Fruit fly (Drosophila melanogaster) whole organism, embryonic: Measurements from ENCODE around the gene peng.

ENCODE experiments used
- Ada2b ChIP-seq: fragments of 200-800 bp; sonication (Bioruptor generic); IDR thresholded peaks from 2 replicates; pipeline ENCODE4 v1.3.6; 2022; ENCODE audit warnings: missing biosample characterization, missing genetic modification characterization
- CG10366 ChIP-seq: fragments of 200-800 bp; sonication (Bioruptor generic); IDR thresholded peaks from 2 replicates; pipeline ENCODE4 v1.3.6; 2022; ENCODE audit warnings: missing biosample characterization, missing genetic modification characterization
- CG12155 ChIP-seq: fragments of 200-800 bp; sonication (Bioruptor generic); optimal IDR thresholded peaks from 3 replicates; lab custom pipeline; 2016; ENCODE audit warnings: missing biosample characterization, missing genetic modification characterization
- CG12769 ChIP-seq: fragments of 200-800 bp; sonication (Bioruptor generic); optimal IDR thresholded peaks from 2 replicates; lab custom pipeline; 2019; ENCODE audit warnings: missing biosample characterization, mild to moderate bottlenecking, missing genetic modification characterization, moderate library complexity
- CG14667 ChIP-seq: fragments of 200-800 bp; sonication (Bioruptor generic); IDR thresholded peaks from 2 replicates; pipeline ENCODE4 v1.3.6; 2022; ENCODE audit warnings: missing biosample characterization, missing genetic modification characterization
- CG14710 ChIP-seq: fragments of 200-800 bp; sonication (Bioruptor generic); optimal IDR thresholded peaks from 3 replicates; lab custom pipeline; 2019; ENCODE audit warnings: missing biosample characterization, mild to moderate bottlenecking, missing genetic modification characterization, moderate library complexity
- CG1603 ChIP-seq: fragments of 200-800 bp; sonication (Bioruptor generic); optimal IDR thresholded peaks from 2 replicates; lab custom pipeline; 2019; ENCODE audit warnings: missing biosample characterization, mild to moderate bottlenecking, missing genetic modification characterization, moderate library complexity
- CG16779 ChIP-seq: fragments of 200-800 bp; sonication (Bioruptor generic); IDR thresholded peaks from 2 replicates; pipeline ENCODE4 v1.3.6; 2022; ENCODE audit warnings: missing biosample characterization, missing genetic modification characterization
- CG18262 ChIP-seq: fragments of 200-800 bp; optimal IDR thresholded peaks from 3 replicates; lab custom pipeline; 2019; ENCODE audit warnings: missing biosample characterization, mild to moderate bottlenecking, missing genetic modification characterization, moderate library complexity
- CG2875 ChIP-seq: fragments of 200-800 bp; sonication (Bioruptor generic); optimal IDR thresholded peaks from 2 replicates; lab custom pipeline; 2017; ENCODE audit warnings: missing biosample characterization, mild to moderate bottlenecking, missing genetic modification characterization, missing genetic modification reagents
- CG34422 ChIP-seq: fragments of 200-800 bp; sonication (Bioruptor generic); IDR thresholded peaks from 3 replicates; pipeline ENCODE4 v1.3.6; 2022; ENCODE audit warnings: missing biosample characterization, missing genetic modification characterization
- CG42726 ChIP-seq: fragments of 200-800 bp; sonication (Bioruptor generic); IDR thresholded peaks from 2 replicates; pipeline ENCODE4 v1.3.6; 2022; ENCODE audit warnings: missing biosample characterization, missing genetic modification characterization; ENCODE audit not compliant: partially characterized antibody
- CG6254 ChIP-seq: fragments of 200-800 bp; sonication (Bioruptor generic); optimal IDR thresholded peaks from 3 replicates; lab custom pipeline; 2017; ENCODE audit warnings: mild to moderate bottlenecking, missing biosample characterization, missing genetic modification reagents, missing genetic modification characterization
- CG7928 ChIP-seq: fragments of 200-800 bp; sonication (Bioruptor generic); optimal IDR thresholded peaks from 2 replicates; lab custom pipeline; 2017; ENCODE audit warnings: missing biosample characterization, mild to moderate bottlenecking, missing genetic modification characterization
- CG8359 ChIP-seq: fragments of 200-800 bp; sonication (Bioruptor generic); optimal IDR thresholded peaks from 2 replicates; lab custom pipeline; 2017; ENCODE audit warnings: missing biosample characterization, mild to moderate bottlenecking, missing genetic modification characterization, borderline replicate concordance
- CG8944 ChIP-seq: fragments of 200-800 bp; sonication (Bioruptor generic); optimal IDR thresholded peaks from 3 replicates; lab custom pipeline; 2016; ENCODE audit warnings: missing biosample characterization, missing genetic modification characterization
- CG9215 ChIP-seq: fragments of 200-800 bp; sonication (Bioruptor generic); IDR thresholded peaks from 2 replicates; pipeline ENCODE4 v1.3.6; 2022; ENCODE audit warnings: missing biosample characterization, missing genetic modification characterization
- CG9609 ChIP-seq: fragments of 200-800 bp; sonication (Bioruptor generic); optimal IDR thresholded peaks from 3 replicates; lab custom pipeline; 2016; ENCODE audit warnings: missing biosample characterization, missing genetic modification characterization
- CG9932 ChIP-seq: fragments of 200-800 bp; sonication (Bioruptor generic); IDR thresholded peaks from 2 replicates; pipeline ENCODE4 v1.3.6; 2022; ENCODE audit warnings: missing biosample characterization, missing genetic modification characterization
- D ChIP-seq, 2 experiments: fragments of 200-800 bp in 1 of 2; fragments of >200 bp in 1 of 2; sonication (Bioruptor generic) in 1 of 2; optimal IDR thresholded peaks; 2 replicates in 1 of 2; 3 replicates in 1 of 2; lab custom pipeline; 2017; ENCODE audit warnings: mild to moderate bottlenecking in 1 of 2, missing biosample characterization in 1 of 2, missing genetic modification characterization in 1 of 2, missing genetic modification reagents in 1 of 2
- Dip2 ChIP-seq: fragments of 200-800 bp; sonication (Bioruptor generic); IDR thresholded peaks from 2 replicates; pipeline ENCODE4 v1.3.6; 2022; ENCODE audit warnings: missing biosample characterization, missing genetic modification characterization
- Gsc ChIP-seq: fragments of 200-800 bp; sonication (Bioruptor generic); IDR thresholded peaks from 2 replicates; pipeline ENCODE4 v1.3.6; 2022; ENCODE audit warnings: missing biosample characterization, missing genetic modification characterization
- Hand ChIP-seq: fragments of 200-800 bp; sonication (Bioruptor generic); optimal IDR thresholded peaks from 2 replicates; lab custom pipeline; 2017; ENCODE audit warnings: mild to moderate bottlenecking, missing biosample characterization, missing genetic modification reagents, missing genetic modification characterization
- Hmx ChIP-seq: fragments of 200-800 bp; sonication (Bioruptor generic); optimal IDR thresholded peaks from 2 replicates; lab custom pipeline; 2016; ENCODE audit warnings: missing biosample characterization, missing genetic modification characterization
- Jarid2 ChIP-seq: fragments of 200-800 bp; sonication (Bioruptor generic); optimal IDR thresholded peaks from 3 replicates; lab custom pipeline; 2017; ENCODE audit warnings: mild to moderate bottlenecking, missing biosample characterization, missing genetic modification reagents, missing genetic modification characterization
- MESR4 ChIP-seq: fragments of 200-800 bp; sonication (Bioruptor generic); optimal IDR thresholded peaks from 2 replicates; lab custom pipeline; 2018; ENCODE audit warnings: missing biosample characterization, mild to moderate bottlenecking, missing genetic modification characterization, moderate library complexity
- Meics ChIP-seq: fragments of 200-800 bp; sonication (Bioruptor generic); optimal IDR thresholded peaks from 2 replicates; lab custom pipeline; 2017; ENCODE audit warnings: missing biosample characterization, mild to moderate bottlenecking, missing genetic modification characterization
- Rx ChIP-seq: fragments of 200-800 bp; sonication (Bioruptor generic); IDR thresholded peaks from 2 replicates; pipeline ENCODE4 v1.3.6; 2022; ENCODE audit warnings: missing biosample characterization, missing genetic modification characterization
- Side ChIP-seq: fragments of 200-800 bp; sonication (Bioruptor generic); optimal IDR thresholded peaks from 2 replicates; lab custom pipeline; 2016; ENCODE audit warnings: missing biosample characterization, missing genetic modification characterization
- chm ChIP-seq: fragments of 200-800 bp; sonication (Bioruptor generic); IDR thresholded peaks from 2 replicates; pipeline ENCODE4 v1.3.6; 2022; ENCODE audit warnings: missing biosample characterization, missing genetic modification characterization
- dimm ChIP-seq: fragments of 200-800 bp; sonication (Bioruptor generic); IDR thresholded peaks from 2 replicates; pipeline ENCODE4 v1.3.6; 2022; ENCODE audit warnings: missing biosample characterization, missing genetic modification characterization
- dm ChIP-seq: fragments of 200-800 bp; sonication (Bioruptor generic); optimal IDR thresholded peaks from 3 replicates; lab custom pipeline; 2016; ENCODE audit warnings: missing biosample characterization, missing genetic modification characterization
- en ChIP-seq: fragments of 200-800 bp; sonication (Bioruptor generic); optimal IDR thresholded peaks from 2 replicates; lab custom pipeline; 2016; ENCODE audit warnings: missing biosample characterization, missing genetic modification characterization
- ewg ChIP-seq: fragments of 200-800 bp; sonication (Bioruptor generic); optimal IDR thresholded peaks from 3 replicates; lab custom pipeline; 2017; ENCODE audit warnings: mild to moderate bottlenecking, missing biosample characterization, missing genetic modification reagents, missing genetic modification characterization
- fd102C ChIP-seq: fragments of 200-800 bp; sonication (Bioruptor generic); optimal IDR thresholded peaks from 2 replicates; lab custom pipeline; 2018; ENCODE audit warnings: missing biosample characterization, mild to moderate bottlenecking, missing genetic modification characterization, moderate library complexity
- ind ChIP-seq: fragments of 200-800 bp; sonication (Bioruptor generic); optimal IDR thresholded peaks from 3 replicates; lab custom pipeline; 2016; ENCODE audit warnings: missing biosample characterization, missing genetic modification characterization
- kah ChIP-seq: fragments of 200-800 bp; sonication (Bioruptor generic); optimal IDR thresholded peaks from 2 replicates; lab custom pipeline; 2018; ENCODE audit warnings: missing biosample characterization, mild to moderate bottlenecking, missing genetic modification characterization
- klu ChIP-seq: fragments of 200-800 bp; sonication (Bioruptor generic); IDR thresholded peaks from 2 replicates; pipeline ENCODE4 v1.3.6; 2022; ENCODE audit warnings: missing biosample characterization, missing genetic modification characterization
- lab ChIP-seq: fragments of 200-800 bp; sonication (Bioruptor generic); optimal IDR thresholded peaks from 3 replicates; lab custom pipeline; 2017; ENCODE audit warnings: missing biosample characterization, missing genetic modification characterization, mild to moderate bottlenecking, moderate library complexity, missing genetic modification reagents
- maf-S ChIP-seq: fragments of 200-800 bp; sonication (Bioruptor generic); optimal IDR thresholded peaks from 2 replicates; lab custom pipeline; 2016; ENCODE audit warnings: missing biosample characterization, missing genetic modification characterization
- mld ChIP-seq: fragments of 200-800 bp; sonication (Bioruptor generic); IDR thresholded peaks from 3 replicates; pipeline ENCODE4 v1.3.6; 2022; ENCODE audit warnings: missing biosample characterization, missing genetic modification characterization; ENCODE audit not compliant: partially characterized antibody
- pros ChIP-seq: fragments of 200-800 bp; sonication (Bioruptor generic); optimal IDR thresholded peaks from 3 replicates; lab custom pipeline; 2019; ENCODE audit warnings: missing biosample characterization, mild to moderate bottlenecking, missing genetic modification characterization, moderate library complexity
- sc ChIP-seq, 3 experiments: fragments of >200 bp in 2 of 3; fragments of 200-800 bp in 1 of 3; sonication (Bioruptor generic) in 1 of 3; optimal IDR thresholded peaks; 2 replicates in 2 of 3; 3 replicates in 1 of 3; lab custom pipeline; 2017; ENCODE audit warnings: mild to moderate bottlenecking in 1 of 3, missing biosample characterization in 1 of 3, missing genetic modification characterization in 1 of 3, missing genetic modification reagents in 1 of 3
- schlank ChIP-seq: fragments of 200-800 bp; sonication (Bioruptor generic); optimal IDR thresholded peaks from 2 replicates; lab custom pipeline; 2018; ENCODE audit warnings: missing biosample characterization, mild to moderate bottlenecking, missing genetic modification characterization
- sisA ChIP-seq: fragments of 200-800 bp; sonication (Bioruptor generic); IDR thresholded peaks from 2 replicates; pipeline ENCODE4 v1.3.6; 2022; ENCODE audit warnings: missing biosample characterization, missing genetic modification characterization
- ssp ChIP-seq: fragments of 200-800 bp; sonication (Bioruptor generic); IDR thresholded peaks from 2 replicates; pipeline ENCODE4 v1.3.6; 2022; ENCODE audit warnings: missing biosample characterization, missing genetic modification characterization
- ttk ChIP-seq: fragments of 200-800 bp; sonication (Bioruptor generic); IDR thresholded peaks from 2 replicates; pipeline ENCODE4 v2.1.2; 2022; ENCODE audit warnings: missing biosample characterization, missing genetic modification characterization
- tup ChIP-seq: fragments of 200-800 bp; sonication (Bioruptor generic); optimal IDR thresholded peaks from 2 replicates; lab custom pipeline; 2016; ENCODE audit warnings: missing biosample characterization, mild to moderate bottlenecking, missing genetic modification characterization, moderate library complexity

peng gene

DNA sequence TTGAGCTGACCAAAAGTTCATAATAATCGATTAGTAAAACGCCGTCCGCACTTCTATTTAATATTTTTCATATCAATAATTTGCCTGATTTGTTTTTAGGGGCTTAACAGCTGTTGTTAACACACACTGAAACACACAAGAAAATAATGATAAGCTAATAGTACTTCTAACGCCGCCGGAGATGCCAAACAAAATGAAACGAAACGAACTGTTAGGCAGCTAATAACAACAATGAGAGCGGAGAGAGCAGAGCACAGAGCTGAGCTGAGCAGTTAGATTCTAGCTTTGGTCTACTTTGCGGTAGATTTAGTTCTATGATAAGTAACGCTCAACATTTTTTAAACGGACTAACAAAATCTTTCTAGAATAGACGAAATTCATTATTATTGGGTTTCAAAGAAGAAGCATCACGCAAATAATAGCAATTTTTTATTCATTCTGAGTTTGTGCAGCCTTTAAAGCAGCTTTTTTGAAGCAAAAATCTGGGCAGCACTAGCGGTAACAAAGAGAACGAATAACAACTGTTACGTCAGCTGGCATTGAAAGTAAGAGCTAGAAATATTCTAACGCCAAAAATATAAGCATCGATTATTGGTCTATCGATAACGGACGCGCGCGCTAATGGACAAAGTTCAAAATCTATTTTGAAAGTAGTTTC, 43.0 kb downstream of the peng start, which contains the start of gene Abca3 (continued):
- TF ChIP-seq D (optimal IDR thresholded peaks at IDR 0.05; lab: Kevin White, UChicago) (no peak), D (GFP tag; optimal IDR thresholded peaks at IDR 0.05; lab: Kevin White, UChicago) (peak; percentile 39), Gsc (GFP tag; lab: Robert Waterston, UW) (no peak), CG10366 (GFP tag; lab: Robert Waterston, UW) (peak; percentile 21; the same call in 1 of the 2 replicates), CG14667 (GFP tag; lab: Robert Waterston, UW) (no peak), Jarid2 (GFP tag; lab: Kevin White, UChicago) (no peak), lab (GFP tag; lab: Kevin White, UChicago) (peak; percentile 79), CG18262 (tag; lab: Kevin White, UChicago) (peak; percentile 68), CG14710 (tag; lab: Kevin White, UChicago) (peak; percentile 55), en (GFP tag; lab: Kevin White, UChicago) (peak; percentile 26), klu (no peak; the same call in 1 of the 2 replicates), CG7928 (GFP tag; lab: Kevin White, UChicago) (peak; percentile 33), CG9215 (GFP tag; lab: Robert Waterston, UW) (peak; percentile 66), CG2875 (no peak), fd102C (GFP tag; lab: Kevin White, UChicago) (no peak), CG9932 (peak; percentile 78), CG6254 (GFP tag; lab: Kevin White, UChicago) (peak; percentile 2), CG12769 (tag; lab: Kevin White, UChicago) (peak; percentile 65), CG16779 (no peak), ind (GFP tag; lab: Kevin White, UChicago) (peak; percentile 59), kah (GFP tag; lab: Kevin White, UChicago) (peak; percentile 11), Rx (GFP tag; lab: Robert Waterston, UW) (peak; percentile 17; the same call in 1 of the 2 replicates), pros (no peak), sc (optimal IDR thresholded peaks at IDR 0.05; lab: Kevin White, UChicago) (no peak), sc (GFP tag; optimal IDR thresholded peaks at IDR 0.05; lab: Kevin White, UChicago) (no peak), CG9609 (GFP tag; lab: Kevin White, UChicago) (peak; percentile 62), maf-S (GFP tag; lab: Kevin White, UChicago) (peak; percentile 37), CG1603 (peak; percentile 9), sisA (GFP tag; lab: Robert Waterston, UW) (peak; percentile 35; the same call in 1 of the 2 replicates), tup (GFP tag; lab: Kevin White, UChicago) (no peak), Dip2 (GFP tag; lab: Robert Waterston, UW) (no peak), mld (GFP tag; lab: Robert Waterston, UW) (no peak), CG42726 (GFP tag; lab: Robert Waterston, UW) (no peak), ewg (GFP tag; lab: Kevin White, UChicago) (peak; percentile 11), dimm (GFP tag; lab: Robert Waterston, UW) (no peak), Ada2b (no peak; the same call in 1 of the 2 replicates), Hmx (GFP tag; lab: Kevin White, UChicago) (no peak), Hand (GFP tag; lab: Kevin White, UChicago) (no peak), CG34422 (GFP tag; lab: Robert Waterston, UW) (no peak), dm (no peak), Meics (GFP tag; lab: Kevin White, UChicago) (peak; percentile 77), MESR4 (GFP tag; lab: Kevin White, UChicago) (peak; percentile 1), CG12155 (GFP tag; lab: Kevin White, UChicago) (peak; percentile 55), ttk (no peak), CG8359 (no peak), CG8944 (GFP tag; lab: Kevin White, UChicago) (peak; percentile 24), schlank (peak; percentile 42), ssp (GFP tag; lab: Robert Waterston, UW) (no peak), Side (peak; percentile 68), chm (peak; percentile 40; the same call in 1 of the 2 replicates)
